Fruit fly (Drosophila melanogaster): ENCODE measurements around the gene xmas.

The xmas gene

DNA sequence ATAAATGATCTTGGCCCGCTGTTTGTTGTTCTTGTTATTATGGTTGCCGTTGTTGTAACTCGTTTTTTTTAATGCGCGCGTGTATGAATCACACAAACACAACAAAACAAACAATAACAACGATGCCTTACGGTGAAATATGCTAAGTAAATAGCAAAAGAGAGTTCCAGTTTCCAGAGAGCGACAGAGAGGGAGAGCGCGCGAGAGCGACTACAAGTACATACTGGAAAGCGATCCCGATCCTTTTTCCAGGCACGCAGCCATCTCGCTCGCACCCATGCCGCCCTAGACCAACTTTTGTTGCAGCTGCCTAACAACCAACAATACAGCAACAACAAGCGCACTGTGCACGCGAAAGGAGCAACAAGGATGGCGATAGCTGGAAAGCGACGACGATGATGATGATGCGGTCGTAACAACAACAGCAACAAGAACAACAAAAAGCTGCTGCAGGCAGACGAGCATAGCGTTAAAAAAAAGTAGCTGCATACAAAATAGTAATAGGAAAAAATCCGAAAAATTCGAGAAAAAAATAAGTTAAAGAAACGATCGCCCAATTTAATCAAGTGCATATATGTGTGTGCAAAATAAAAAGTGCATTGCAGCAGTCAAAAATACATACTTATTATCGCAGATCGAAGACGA lies 1.4 kb upstream of the xmas start:
- TF ChIP-seq Vsx2 (GFP tag; optimal IDR thresholded peaks at IDR 0.05; ENCODE audit: partially characterized antibody) (no peak), tai (GFP tag; optimal IDR thresholded peaks at IDR 0.05) (no peak), Hnf4 (GFP tag; optimal IDR thresholded peaks at IDR 0.05) (no peak), Dfd (GFP tag; optimal IDR thresholded peaks at IDR 0.05) (no peak), Dif (GFP tag; optimal IDR thresholded peaks at IDR 0.05; ENCODE audit: partially characterized antibody) (peak; percentile 52)

DNA sequence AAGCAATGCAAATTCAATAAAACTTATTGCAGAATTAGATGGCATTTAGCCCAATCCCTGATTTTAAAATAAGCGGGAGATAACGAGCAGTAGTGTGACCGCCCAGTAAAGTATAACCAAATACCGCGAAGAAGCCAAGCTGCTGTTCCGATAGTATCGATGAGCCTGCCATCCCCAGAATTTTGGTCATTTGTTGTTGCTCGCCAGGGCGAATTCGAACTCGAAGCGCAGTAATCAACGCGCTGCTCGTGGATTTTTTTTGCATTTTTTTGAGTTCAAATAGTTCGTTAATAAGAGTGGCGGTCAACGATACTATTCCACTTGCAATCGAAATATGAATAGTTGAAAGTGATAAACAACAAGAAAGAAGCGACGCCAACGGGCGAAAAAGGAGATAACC lies 713 bp upstream of the xmas start, which contains the start of gene baz:
TSS of gene baz (plus strand) at position 188 of the 400 bp plus-strand sequence.
- TF ChIP-seq psq (GFP tag; optimal IDR thresholded peaks at IDR 0.05), result peak; percentile 1
- TF ChIP-seq Rel (GFP tag; optimal IDR thresholded peaks at IDR 0.05), result no peak
- peak; percentile 59 for TF ChIP-seq Rel (tag; optimal IDR thresholded peaks at IDR 0.05)
- TF ChIP-seq jim (GFP tag; optimal IDR thresholded peaks at IDR 0.05), result no peak
- TF ChIP-seq br (GFP tag; optimal IDR thresholded peaks at IDR 0.05), result no peak
- peak; percentile 12 for TF ChIP-seq Sp1 (GFP tag; optimal IDR thresholded peaks at IDR 0.05)

DNA sequence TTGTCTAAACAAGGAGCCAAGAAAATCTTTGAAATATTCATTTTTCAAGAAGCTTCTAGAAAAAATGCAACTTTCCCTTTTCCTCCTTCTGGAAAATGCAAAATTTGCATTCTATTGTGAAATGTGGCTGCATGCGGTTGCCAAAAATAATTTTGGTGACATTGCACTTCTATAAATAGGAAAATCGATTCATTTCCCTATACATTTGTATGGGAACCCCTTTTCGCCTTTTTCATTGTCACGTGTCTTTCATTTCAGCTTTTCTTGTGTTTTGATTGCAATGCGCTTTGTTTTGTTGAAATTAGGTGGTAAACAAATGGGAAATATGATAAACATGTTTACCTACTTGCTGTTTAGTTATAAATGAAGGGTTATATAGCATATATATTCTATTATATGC lies 8.4 kb downstream of the xmas start:
- TF ChIP-seq CrebA (GFP tag; optimal IDR thresholded peaks at IDR 0.05; ENCODE audit: borderline replicate concordance) (no peak), Rel (GFP tag; optimal IDR thresholded peaks at IDR 0.05) (no peak), Rel (tag; optimal IDR thresholded peaks at IDR 0.05) (peak; percentile 84), fru (GFP tag; optimal IDR thresholded peaks at IDR 0.05) (no peak)

DNA sequence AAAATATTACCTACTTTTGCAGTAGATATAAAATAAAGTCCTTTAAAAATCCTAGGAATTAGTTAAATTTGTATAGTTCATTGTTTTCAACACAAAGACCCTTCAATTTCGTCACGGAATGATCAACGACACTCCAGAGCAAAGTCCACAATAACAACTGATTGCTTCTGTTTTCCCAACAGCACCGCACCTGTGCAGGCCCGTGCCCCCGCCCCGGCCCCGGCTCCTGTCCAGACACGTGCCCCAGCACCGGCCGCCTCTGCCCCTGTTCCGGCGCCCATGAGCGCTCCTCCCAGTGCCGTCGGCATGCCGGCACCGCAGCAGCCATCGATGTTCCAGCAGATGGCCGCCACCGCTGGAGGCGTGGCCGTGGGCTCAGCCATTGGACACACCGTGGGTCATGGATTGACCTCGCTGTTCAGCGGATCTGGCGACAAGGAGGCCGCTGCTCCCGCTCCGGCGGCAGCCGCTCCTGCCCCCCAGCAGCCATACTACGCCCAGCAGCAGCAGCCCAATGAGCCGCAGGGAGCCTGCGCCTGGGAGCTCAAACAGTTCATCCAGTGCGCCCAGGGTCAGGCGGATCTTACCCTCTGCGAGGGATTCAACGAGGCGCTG lies 9.3 kb downstream of the xmas start:
- peak; percentile 98 for TF ChIP-seq Dfd (GFP tag; optimal IDR thresholded peaks at IDR 0.05)
- TF ChIP-seq jim (GFP tag; optimal IDR thresholded peaks at IDR 0.05), result no peak
- TF ChIP-seq fru (GFP tag; optimal IDR thresholded peaks at IDR 0.05), result no peak

DNA sequence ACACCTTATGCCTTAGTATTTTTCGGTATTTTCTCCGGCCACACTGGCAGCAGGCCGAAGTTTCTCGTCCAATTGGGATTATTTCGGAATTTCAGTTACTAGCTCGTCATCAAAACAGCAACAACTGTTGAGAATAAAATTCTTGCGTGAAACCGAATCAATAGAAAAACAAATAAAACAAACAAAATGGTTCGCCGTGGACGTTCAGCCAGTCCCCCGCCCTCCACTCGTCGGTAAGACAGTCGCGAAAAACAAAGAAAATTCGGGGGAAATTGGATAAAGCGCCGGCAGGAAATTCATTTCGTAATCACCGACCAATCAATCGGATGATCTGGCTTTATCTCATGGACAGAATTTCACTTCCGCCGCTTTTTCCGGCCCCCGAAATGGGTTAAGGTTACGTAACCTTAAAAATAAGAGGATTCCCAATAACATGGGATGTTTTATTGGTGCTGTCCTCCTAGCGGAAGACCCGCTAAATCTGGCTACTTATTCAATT lies 10.1 kb downstream of the xmas start, which contains the start of gene Chchd2:
TSS of gene Chchd2 (plus strand) at position 51 of the 499 bp plus-strand sequence.
- TF ChIP-seq OdsH (GFP tag; optimal IDR thresholded peaks at IDR 0.05) (no peak), GATAd (GFP tag; optimal IDR thresholded peaks at IDR 0.05) (no peak), Rel (GFP tag; optimal IDR thresholded peaks at IDR 0.05) (no peak), Rel (tag; optimal IDR thresholded peaks at IDR 0.05) (peak; percentile 84), Sp1 (GFP tag; optimal IDR thresholded peaks at IDR 0.05) (peak; percentile 36)

DNA sequence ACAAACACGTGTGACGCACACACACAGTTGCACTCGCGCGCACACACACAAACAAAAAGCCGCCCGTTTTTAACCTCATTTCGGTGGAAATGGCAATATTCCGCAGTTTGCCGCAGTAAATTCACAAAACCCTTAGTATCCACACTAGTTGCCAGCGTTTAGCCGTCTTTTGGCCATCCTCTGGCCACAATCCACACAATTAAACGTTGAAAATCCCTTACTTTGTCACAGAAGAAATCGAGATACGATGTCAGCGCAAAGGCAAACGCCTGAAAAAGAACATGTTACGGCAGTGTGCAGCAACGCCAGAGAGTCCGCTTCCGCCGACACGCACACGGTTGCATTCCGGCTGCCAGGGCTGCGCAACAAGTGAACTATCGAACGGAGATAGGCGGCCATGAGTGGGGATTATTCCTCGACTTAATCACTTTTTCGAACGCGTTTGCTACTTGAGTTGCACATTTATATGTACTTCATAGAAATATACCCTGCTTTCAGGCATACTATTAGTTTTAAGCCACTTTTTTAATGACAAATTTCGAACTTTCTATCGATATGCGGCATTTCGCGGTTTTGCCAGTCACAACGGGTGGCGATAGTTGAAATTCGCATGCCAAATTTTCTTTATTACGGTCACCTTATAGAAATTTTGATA lies 11.0 kb downstream of the xmas start, which contains the start of gene RpS5a:
TSS of gene RpS5a (minus strand) at position 282 of the 655 bp plus-strand sequence.
- peak; percentile 58 for TF ChIP-seq Hr83 (GFP tag; optimal IDR thresholded peaks at IDR 0.05; ENCODE audit: poor library complexity, severe bottlenecking)
- peak; percentile 91 for TF ChIP-seq CG9705 (GFP tag; optimal IDR thresholded peaks at IDR 0.05)
- TF ChIP-seq dsf (GFP tag; optimal IDR thresholded peaks at IDR 0.05; ENCODE audit: borderline replicate concordance), result peak; percentile 26
- no peak for TF ChIP-seq pan (optimal IDR thresholded peaks at IDR 0.05)
- no peak for TF ChIP-seq Abd-B (GFP tag; optimal IDR thresholded peaks at IDR 0.05)
- TF ChIP-seq Sp1 (GFP tag; optimal IDR thresholded peaks at IDR 0.05), result peak; percentile 83
- TF ChIP-seq Hnf4 (GFP tag; optimal IDR thresholded peaks at IDR 0.05), result peak; percentile 70
- peak; percentile 16 for TF ChIP-seq Jra (GFP tag; optimal IDR thresholded peaks at IDR 0.05)
- TF ChIP-seq N (GFP tag; optimal IDR thresholded peaks at IDR 0.05), result peak; percentile 60
- no peak for TF ChIP-seq Dfd (GFP tag; optimal IDR thresholded peaks at IDR 0.05)
- TF ChIP-seq Vsx2 (GFP tag; optimal IDR thresholded peaks at IDR 0.05; ENCODE audit: partially characterized antibody), result no peak
- no peak for TF ChIP-seq CrebA (GFP tag; optimal IDR thresholded peaks at IDR 0.05; ENCODE audit: borderline replicate concordance)
- TF ChIP-seq OdsH (GFP tag; optimal IDR thresholded peaks at IDR 0.05), result peak; percentile 51
- peak; percentile 65 for TF ChIP-seq ey (GFP tag; optimal IDR thresholded peaks at IDR 0.05)
- no peak for TF ChIP-seq dl (GFP tag; optimal IDR thresholded peaks at IDR 0.05; ENCODE audit: insufficient read depth in 1 of 2, partially characterized antibody in 2 of 2)
- peak; percentile 66 for TF ChIP-seq woc (GFP tag; optimal IDR thresholded peaks at IDR 0.05)
- TF ChIP-seq CG32264 (GFP tag; optimal IDR thresholded peaks at IDR 0.05), result peak; percentile 16
- peak; percentile 78 for TF ChIP-seq h (GFP tag; optimal IDR thresholded peaks at IDR 0.05)
- TF ChIP-seq sage (GFP tag; optimal IDR thresholded peaks at IDR 0.05), result no peak
- peak; percentile 40 for TF ChIP-seq Hr78 (GFP tag; optimal IDR thresholded peaks at IDR 0.05)
- no peak for TF ChIP-seq Dif (GFP tag; optimal IDR thresholded peaks at IDR 0.05; ENCODE audit: partially characterized antibody)
- TF ChIP-seq foxo (GFP tag; optimal IDR thresholded peaks at IDR 0.05), result peak in 1 of 2 experiments; percentile 76
- peak; percentile 95 for TF ChIP-seq dmrt93B (GFP tag; optimal IDR thresholded peaks at IDR 0.05)
- TF ChIP-seq usp (GFP tag; optimal IDR thresholded peaks at IDR 0.05), result no peak
- TF ChIP-seq psq (GFP tag; optimal IDR thresholded peaks at IDR 0.05), result peak; percentile 53
- peak; percentile 48 for TF ChIP-seq GATAd (GFP tag; optimal IDR thresholded peaks at IDR 0.05)
- TF ChIP-seq brk (GFP tag; optimal IDR thresholded peaks at IDR 0.05), result no peak
- TF ChIP-seq Rel (GFP tag; optimal IDR thresholded peaks at IDR 0.05), result no peak
- peak; percentile 68 for TF ChIP-seq Rel (tag; optimal IDR thresholded peaks at IDR 0.05)
- TF ChIP-seq fru (GFP tag; optimal IDR thresholded peaks at IDR 0.05), result peak; percentile 72
- peak; percentile 80 for TF ChIP-seq rgr (GFP tag; optimal IDR thresholded peaks at IDR 0.05)

Measured in whole organism, wandering third instar larva.